Fruit fly (Drosophila melanogaster): ENCODE measurements around the gene Sdic3.
"Not testable (repeated sequence)": the region's sequence is repeated elsewhere in the genome, so short reads cannot be mapped to it uniquely, and the experiment has no call there.

Sdic3 gene

dm6 chrX:20235794-20236513 lies 41.9 kb upstream of the Sdic3 start, which contains the start of gene sw (continued):
- no peak for TF ChIP-seq Hr78 (GFP tag; optimal IDR thresholded peaks at IDR 0.05)
- peak; percentile 53 for TF ChIP-seq dmrt99B (tag; optimal IDR thresholded peaks at IDR 0.05)
- TF ChIP-seq CG10321 (GFP tag; IDR thresholded peaks at IDR 0.05) = no peak

dm6 chrX:20231658-20232057 lies 37.6 kb upstream of the Sdic3 start:
- TF ChIP-seq tll (GFP tag; optimal IDR thresholded peaks at IDR 0.05) (peak in 1 of 2 experiments; percentile 52), Ravus (GFP tag; IDR thresholded peaks at IDR 0.05) (no peak), stwl (tag; optimal IDR thresholded peaks at IDR 0.05) (peak; percentile 86), br (optimal IDR thresholded peaks at IDR 0.05) (no peak), CG15479 (GFP tag; optimal IDR thresholded peaks at IDR 0.05) (peak; percentile 15), CG8478 (optimal IDR thresholded peaks at IDR 0.05) (peak; percentile 64), CG10267 (tag; optimal IDR thresholded peaks at IDR 0.05) (peak; percentile 6), CG1832 (GFP tag; optimal IDR thresholded peaks at IDR 0.05) (peak; percentile 53), HmgZ (tag; optimal IDR thresholded peaks at IDR 0.05) (no peak)

- not testable (repeated sequence) for TF ChIP-seq E2f2 (GFP tag; IDR thresholded peaks at IDR 0.05); CG10321 (GFP tag; IDR thresholded peaks at IDR 0.05); CG17912 (GFP tag; optimal IDR thresholded peaks at IDR 0.05)
Observed at dm6 chrX:20224920-20225319, 30.9 kb upstream of the Sdic3 start, which contains the start of gene Sdic4. Gene Sdic4, minus strand, starts transcription at chrX:20225020.

- not testable (repeated sequence) for TF ChIP-seq zfh2 (GFP tag; optimal IDR thresholded peaks at IDR 0.05); CG10366 (GFP tag; IDR thresholded peaks at IDR 0.05); bab2 (GFP tag; optimal IDR thresholded peaks at IDR 0.05)
Observed at dm6 chrX:20217159-20217558, 23.1 kb upstream of the Sdic3 start, which contains the start of gene SdicC. Gene SdicC, minus strand, starts transcription at chrX:20217259.

- not testable (repeated sequence) for TF ChIP-seq danr (GFP tag; IDR thresholded peaks at IDR 0.05); CG7271 (tag; optimal IDR thresholded peaks at IDR 0.05); hb (GFP tag; IDR thresholded peaks at IDR 0.05; ENCODE audit: partially characterized antibody)
Observed at dm6 chrX:20209503-20209902, 15.5 kb upstream of the Sdic3 start, which contains the start of gene SdicB. Gene SdicB, minus strand, starts transcription at chrX:20209603.

- not testable (repeated sequence) for TF ChIP-seq HLH4C (GFP tag; IDR thresholded peaks at IDR 0.05; ENCODE audit: partially characterized antibody); CG10462 (GFP tag; optimal IDR thresholded peaks at IDR 0.05); Awh (GFP tag; IDR thresholded peaks at IDR 0.05)
Observed at dm6 chrX:20201833-20202232, 7.8 kb upstream of the Sdic3 start, which contains the start of gene SdicA. Gene SdicA, minus strand, starts transcription at chrX:20201933.

dm6 chrX:20186387-20186786 lies 7.6 kb downstream of the Sdic3 start, which contains the start of gene Sdic2:
Gene Sdic2, minus strand, starts transcription at chrX:20186487.
- not testable (repeated sequence) for TF ChIP-seq ATbp (GFP tag; optimal IDR thresholded peaks at IDR 0.05); CG11723 (GFP tag; optimal IDR thresholded peaks at IDR 0.05); Oaz (GFP tag; IDR thresholded peaks at IDR 0.05)
